Fruit fly (Drosophila melanogaster): ENCODE results near the gene CG6225.

DNA sequence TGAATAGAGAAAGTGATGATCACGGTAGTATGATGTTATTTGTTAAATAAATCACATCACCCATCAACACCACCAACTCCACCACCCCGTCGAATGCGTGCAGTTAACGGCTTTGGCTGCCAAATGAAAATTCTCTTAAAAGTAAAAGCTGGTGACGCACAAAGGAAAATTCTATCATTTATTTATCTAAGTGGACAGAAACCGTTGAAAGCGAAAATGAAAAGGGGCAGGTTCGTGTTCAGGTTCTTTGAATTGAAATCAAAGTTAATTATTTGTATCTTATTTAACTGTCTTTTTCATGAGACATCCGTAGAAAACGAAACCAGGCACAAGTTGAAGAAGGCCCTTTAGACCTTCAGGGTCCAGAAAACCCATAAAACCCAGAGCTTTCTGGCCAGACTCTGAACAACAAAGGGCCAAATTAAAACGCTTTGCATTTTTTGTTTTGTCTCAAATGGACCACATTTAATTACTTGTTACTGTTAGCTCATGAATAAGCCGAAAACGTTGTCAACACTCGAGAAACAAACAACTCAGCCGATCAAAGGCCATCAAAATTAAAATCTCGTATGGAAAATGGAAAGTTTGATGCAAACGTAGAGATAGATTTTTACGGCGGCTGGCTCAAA, 11.9 kb downstream of the CG6225 start:
- TF ChIP-seq CG8478 (optimal IDR thresholded peaks at IDR 0.05) (no peak), psq (optimal IDR thresholded peaks at IDR 0.05) (no peak), EcR (GFP tag; optimal IDR thresholded peaks at IDR 0.05) (no peak), usp (GFP tag; optimal IDR thresholded peaks at IDR 0.05) (no peak)

Measured in whole organism.